Worm (Caenorhabditis elegans): ENCODE data around the gene W08G11.3.

ce11 chrV:16374676-16375075 lies 7.2 kb downstream of the W08G11.3 start, which contains the start of gene srv-34:
- TF ChIP-seq lin-15B (tag; optimal IDR thresholded peaks at IDR 0.05) = no peak
- TF ChIP-seq mep-1 (tag; optimal IDR thresholded peaks at IDR 0.05) = no peak
- no peak for TF ChIP-seq unc-39 (tag; optimal IDR thresholded peaks at IDR 0.05)
- TF ChIP-seq mxl-3 (GFP tag; optimal IDR thresholded peaks at IDR 0.05) = no peak
- no peak for TF ChIP-seq ZK337.2 (GFP tag; IDR thresholded peaks at IDR 0.05)
- TF ChIP-seq lin-38 (GFP tag; IDR thresholded peaks at IDR 0.05) = no peak
- TF ChIP-seq daf-12 (tag; optimal IDR thresholded peaks at IDR 0.05) = no peak
- no peak for TF ChIP-seq ceh-82 (tag; optimal IDR thresholded peaks at IDR 0.05)
- TF ChIP-seq nhr-11 (tag; optimal IDR thresholded peaks at IDR 0.05) = no peak
- TF ChIP-seq egl-27 (tag; optimal IDR thresholded peaks at IDR 0.05) = no peak
- no peak for TF ChIP-seq pha-4 (GFP tag; IDR thresholded peaks at IDR 0.05)
- TF ChIP-seq pha-4 (tag; optimal IDR thresholded peaks at IDR 0.05) = no peak
- TF ChIP-seq mdt-29 (GFP tag; IDR thresholded peaks at IDR 0.05) = no peak

Measured in whole organism, L4 larva.